Fruit fly (Drosophila melanogaster) whole organism, embryonic: ENCODE data around the gene CG13364.
A peak's percentile ranks its signal among the peaks of the same experiment; 100 is the strongest.

Experiments used
- Adf1 ChIP-seq: fragments of 200-800 bp; sonication (Bioruptor generic); IDR thresholded peaks from 2 replicates; pipeline ENCODE4 v1.3.6; 2022; ENCODE audit warnings: missing biosample characterization, missing genetic modification characterization
- Atf3 ChIP-seq: fragments of 200-800 bp; sonication (Bioruptor generic); optimal IDR thresholded peaks from 3 replicates; lab custom pipeline; 2016; ENCODE audit warnings: missing biosample characterization, missing genetic modification characterization
- CG10654 ChIP-seq: fragments of 200-800 bp; sonication (Bioruptor generic); optimal IDR thresholded peaks from 2 replicates; lab custom pipeline; 2016; ENCODE audit warnings: missing biosample characterization, missing genetic modification characterization
- CG11504 ChIP-seq: fragments of 200-800 bp; sonication (Bioruptor generic); optimal IDR thresholded peaks from 3 replicates; lab custom pipeline; 2019; ENCODE audit warnings: missing biosample characterization, mild to moderate bottlenecking, missing genetic modification characterization, moderate library complexity
- CG12155 ChIP-seq: fragments of 200-800 bp; sonication (Bioruptor generic); optimal IDR thresholded peaks from 3 replicates; lab custom pipeline; 2016; ENCODE audit warnings: missing biosample characterization, missing genetic modification characterization
- CG12391 ChIP-seq: fragments of 200-800 bp; sonication (Bioruptor generic); optimal IDR thresholded peaks from 3 replicates; lab custom pipeline; 2018; ENCODE audit warnings: missing biosample characterization, mild to moderate bottlenecking, missing genetic modification characterization, moderate library complexity
- CG12659 ChIP-seq: fragments of 200-800 bp; sonication (Bioruptor generic); optimal IDR thresholded peaks from 3 replicates; lab custom pipeline; 2017; ENCODE audit warnings: mild to moderate bottlenecking, missing biosample characterization, missing genetic modification reagents, missing genetic modification characterization
- CG13894 ChIP-seq: fragments of 200-800 bp; sonication (Bioruptor generic); optimal IDR thresholded peaks from 3 replicates; lab custom pipeline; 2018; ENCODE audit warnings: missing biosample characterization, mild to moderate bottlenecking, missing genetic modification characterization, moderate library complexity
- CG14965 ChIP-seq: fragments of 200-800 bp; sonication (Bioruptor generic); optimal IDR thresholded peaks from 2 replicates; lab custom pipeline; 2016; ENCODE audit warnings: missing biosample characterization, missing genetic modification characterization, borderline replicate concordance
- CG15601 ChIP-seq: fragments of 200-800 bp; sonication (Bioruptor generic); optimal IDR thresholded peaks from 3 replicates; lab custom pipeline; 2019; ENCODE audit warnings: missing biosample characterization, mild to moderate bottlenecking, missing genetic modification characterization, moderate library complexity
- CG1602 ChIP-seq: fragments of 200-800 bp; sonication (Bioruptor generic); optimal IDR thresholded peaks from 3 replicates; lab custom pipeline; 2016; ENCODE audit warnings: missing biosample characterization, missing genetic modification characterization
- CG17361 ChIP-seq: fragments of 200-800 bp; sonication (Bioruptor generic); IDR thresholded peaks from 3 replicates; pipeline ENCODE4 v1.3.6; 2022; ENCODE audit warnings: missing biosample characterization, missing genetic modification characterization
- CG3163 ChIP-seq: fragments of 200-800 bp; sonication (Bioruptor generic); optimal IDR thresholded peaks from 3 replicates; lab custom pipeline; 2016; ENCODE audit warnings: missing biosample characterization, missing genetic modification characterization
- CG3838 ChIP-seq: fragments of 200-800 bp; sonication (Bioruptor generic); optimal IDR thresholded peaks from 3 replicates; lab custom pipeline; 2016; ENCODE audit warnings: missing biosample characterization, missing genetic modification characterization
- CG6254 ChIP-seq: fragments of 200-800 bp; sonication (Bioruptor generic); optimal IDR thresholded peaks from 3 replicates; lab custom pipeline; 2017; ENCODE audit warnings: mild to moderate bottlenecking, missing biosample characterization, missing genetic modification reagents, missing genetic modification characterization
- CG6689 ChIP-seq: fragments of 200-800 bp; sonication (Bioruptor generic); IDR thresholded peaks from 2 replicates; pipeline ENCODE4 v1.3.6; 2022; ENCODE audit warnings: missing biosample characterization, missing genetic modification characterization
- CG7556 ChIP-seq: fragments of 200-800 bp; sonication (Bioruptor generic); optimal IDR thresholded peaks from 2 replicates; lab custom pipeline; 2017; ENCODE audit warnings: missing biosample characterization, mild to moderate bottlenecking, missing genetic modification characterization
- CG7839 ChIP-seq: fragments of 200-800 bp; sonication (Bioruptor generic); optimal IDR thresholded peaks from 3 replicates; lab custom pipeline; 2018; ENCODE audit warnings: missing biosample characterization, mild to moderate bottlenecking, missing genetic modification characterization, moderate library complexity
- Dip2 ChIP-seq: fragments of 200-800 bp; sonication (Bioruptor generic); IDR thresholded peaks from 2 replicates; pipeline ENCODE4 v1.3.6; 2022; ENCODE audit warnings: missing biosample characterization, missing genetic modification characterization
- HLH4C ChIP-seq: fragments of 200-800 bp; sonication (Bioruptor generic); IDR thresholded peaks from 3 replicates; pipeline ENCODE4 v1.3.6; 2022; ENCODE audit warnings: missing biosample characterization, missing genetic modification characterization; ENCODE audit not compliant: partially characterized antibody
- HLH54F ChIP-seq: fragments of 200-800 bp; sonication (Bioruptor generic); optimal IDR thresholded peaks from 3 replicates; lab custom pipeline; 2016; ENCODE audit warnings: missing biosample characterization, missing genetic modification characterization
- Hand ChIP-seq: fragments of 200-800 bp; sonication (Bioruptor generic); optimal IDR thresholded peaks from 2 replicates; lab custom pipeline; 2017; ENCODE audit warnings: mild to moderate bottlenecking, missing biosample characterization, missing genetic modification reagents, missing genetic modification characterization
- Nf-YB ChIP-seq: fragments of 200-800 bp; sonication (Bioruptor generic); optimal IDR thresholded peaks from 3 replicates; lab custom pipeline; 2019; ENCODE audit warnings: missing biosample characterization, mild to moderate bottlenecking, missing genetic modification characterization, moderate library complexity
- NfI ChIP-seq: fragments of 200-800 bp; sonication (Bioruptor generic); optimal IDR thresholded peaks from 3 replicates; lab custom pipeline; 2018; ENCODE audit warnings: missing biosample characterization, mild to moderate bottlenecking, missing genetic modification characterization, moderate library complexity
- Optix ChIP-seq: fragments of 200-800 bp; sonication (Bioruptor generic); IDR thresholded peaks from 3 replicates; pipeline ENCODE4 v1.3.6; 2022; ENCODE audit warnings: missing biosample characterization, missing genetic modification characterization
- Rx ChIP-seq: fragments of 200-800 bp; sonication (Bioruptor generic); IDR thresholded peaks from 2 replicates; pipeline ENCODE4 v1.3.6; 2022; ENCODE audit warnings: missing biosample characterization, missing genetic modification characterization
- bsh ChIP-seq, 2 experiments: fragments of 200-800 bp; sonication (Bioruptor generic); optimal IDR thresholded peaks; 2 replicates each; lab custom pipeline; 2017 to 2018; ENCODE audit warnings: mild to moderate bottlenecking in 2 of 2, missing biosample characterization in 2 of 2, missing genetic modification characterization in 2 of 2, moderate library complexity in 1 of 2
- btn ChIP-seq: fragments of 200-800 bp; sonication (Bioruptor generic); optimal IDR thresholded peaks from 2 replicates; lab custom pipeline; 2016; ENCODE audit warnings: missing biosample characterization, missing genetic modification characterization
- chn ChIP-seq: fragments of 200-800 bp; sonication (Bioruptor generic); optimal IDR thresholded peaks from 2 replicates; lab custom pipeline; 2016; ENCODE audit warnings: missing biosample characterization, missing genetic modification characterization
- ems ChIP-seq: fragments of 200-800 bp; sonication (Bioruptor generic); optimal IDR thresholded peaks from 3 replicates; lab custom pipeline; 2016; ENCODE audit warnings: missing biosample characterization, missing genetic modification characterization
- fd3F ChIP-seq: fragments of 200-800 bp; sonication (Bioruptor generic); optimal IDR thresholded peaks from 2 replicates; lab custom pipeline; 2018; ENCODE audit warnings: missing biosample characterization, mild to moderate bottlenecking, missing genetic modification characterization, moderate library complexity
- gro ChIP-seq: fragments of 200-800 bp; sonication (Bioruptor generic); optimal IDR thresholded peaks from 2 replicates; lab custom pipeline; 2016; ENCODE audit warnings: missing biosample characterization, missing genetic modification characterization
- gsb ChIP-seq: fragments of 200-800 bp; sonication (Bioruptor generic); IDR thresholded peaks from 2 replicates; pipeline ENCODE4 v1.3.6; 2022; ENCODE audit warnings: missing biosample characterization, missing genetic modification characterization
- h ChIP-seq: fragments of >200 bp; optimal IDR thresholded peaks from 2 replicates; lab custom pipeline; 2017
- hkb ChIP-seq, 2 experiments: fragments of 200-800 bp in 1 of 2; fragments of >200 bp in 1 of 2; sonication (Bioruptor generic) in 1 of 2; IDR thresholded peaks in 1 of 2; optimal IDR thresholded peaks in 1 of 2; 2 replicates each; pipeline versions ENCODE4 v1.3.6 to Lab custom; 2017 to 2022; ENCODE audit warnings: missing biosample characterization in 1 of 2, missing genetic modification characterization in 1 of 2
- ind ChIP-seq: fragments of 200-800 bp; sonication (Bioruptor generic); optimal IDR thresholded peaks from 3 replicates; lab custom pipeline; 2016; ENCODE audit warnings: missing biosample characterization, missing genetic modification characterization
- klu ChIP-seq: fragments of 200-800 bp; sonication (Bioruptor generic); IDR thresholded peaks from 2 replicates; pipeline ENCODE4 v1.3.6; 2022; ENCODE audit warnings: missing biosample characterization, missing genetic modification characterization
- kni ChIP-seq: fragments of 200-800 bp; sonication (Bioruptor generic); optimal IDR thresholded peaks from 3 replicates; lab custom pipeline; 2017; ENCODE audit warnings: mild to moderate bottlenecking, missing biosample characterization, missing genetic modification reagents, missing genetic modification characterization
- lbe ChIP-seq: fragments of 200-800 bp; sonication (Bioruptor generic); optimal IDR thresholded peaks from 2 replicates; lab custom pipeline; 2016; ENCODE audit warnings: missing biosample characterization, mild to moderate bottlenecking, missing genetic modification characterization
- lola ChIP-seq, 3 experiments: fragments of >200 bp in 2 of 3; fragments of 200-800 bp in 1 of 3; sonication (Bioruptor generic) in 1 of 3; optimal IDR thresholded peaks; 2 replicates each; lab custom pipeline; 2017 to 2019; ENCODE audit warnings: missing biosample characterization in 3 of 3, missing genetic modification characterization in 3 of 3, mild to moderate bottlenecking in 1 of 3, moderate library complexity in 1 of 3
- nom ChIP-seq: fragments of 200-800 bp; sonication (Bioruptor generic); optimal IDR thresholded peaks from 2 replicates; lab custom pipeline; 2017; ENCODE audit warnings: missing biosample characterization, missing genetic modification characterization, mild to moderate bottlenecking, moderate library complexity, missing genetic modification reagents
- org-1 ChIP-seq: fragments of 200-800 bp; sonication (Bioruptor generic); optimal IDR thresholded peaks from 2 replicates; lab custom pipeline; 2017; ENCODE audit warnings: missing biosample characterization, missing genetic modification characterization
- peb ChIP-seq: fragments of 200-800 bp; sonication (Bioruptor generic); IDR thresholded peaks from 2 replicates; pipeline ENCODE4 v1.3.6; 2022; ENCODE audit warnings: missing biosample characterization, missing genetic modification characterization
- pita ChIP-seq: fragments of 200-800 bp; sonication (Bioruptor generic); optimal IDR thresholded peaks from 2 replicates; lab custom pipeline; 2017; ENCODE audit warnings: missing biosample characterization, mild to moderate bottlenecking, missing genetic modification characterization
- psq ChIP-seq: fragments of 200-800 bp; sonication (Bioruptor generic); optimal IDR thresholded peaks from 2 replicates; lab custom pipeline; 2017; ENCODE audit warnings: missing biosample characterization, missing genetic modification characterization
- row ChIP-seq: fragments of 200-800 bp; sonication (Bioruptor generic); IDR thresholded peaks from 3 replicates; pipeline ENCODE4 v1.3.6; 2022; ENCODE audit warnings: missing biosample characterization, missing genetic modification characterization
- sens-2 ChIP-seq: fragments of 200-800 bp; sonication (Bioruptor generic); IDR thresholded peaks from 2 replicates; pipeline ENCODE4 v1.3.6; 2022; ENCODE audit warnings: missing biosample characterization, missing genetic modification characterization
- so ChIP-seq: fragments of 200-800 bp; sonication (Bioruptor generic); IDR thresholded peaks from 3 replicates; pipeline ENCODE4 v1.3.6; 2022; ENCODE audit warnings: missing biosample characterization, missing genetic modification characterization
- tll ChIP-seq, 2 experiments: fragments of 200-800 bp in 1 of 2; fragments of >200 bp in 1 of 2; sonication (Bioruptor generic) in 1 of 2; optimal IDR thresholded peaks; 2 replicates each; lab custom pipeline; 2017 to 2019; ENCODE audit warnings: missing biosample characterization in 2 of 2, missing genetic modification characterization in 2 of 2, mild to moderate bottlenecking in 1 of 2, moderate library complexity in 1 of 2
- tx ChIP-seq: fragments of 200-800 bp; sonication (Bioruptor generic); optimal IDR thresholded peaks from 2 replicates; lab custom pipeline; 2016; ENCODE audit warnings: missing biosample characterization, missing genetic modification characterization
- usp ChIP-seq: fragments of >200 bp; optimal IDR thresholded peaks from 2 replicates; lab custom pipeline; 2017; ENCODE audit warnings: missing biosample characterization, missing genetic modification characterization

CG13364 gene

dm6 chrX:618583-618982 is 6.4 kb downstream of the CG13364 start (continued):
- TF ChIP-seq CG10654 (GFP tag; lab: Kevin White, UChicago), result no peak
- TF ChIP-seq sens-2 (GFP tag; lab: Robert Waterston, UW), result no peak
- no peak for TF ChIP-seq klu (GFP tag; lab: Robert Waterston, UW)
- TF ChIP-seq nom (GFP tag; lab: Kevin White, UChicago), result no peak
- no peak for TF ChIP-seq CG15601
- TF ChIP-seq Nf-YB (GFP tag; lab: Kevin White, UChicago), result no peak
- TF ChIP-seq CG14965 (GFP tag; lab: Kevin White, UChicago), result no peak
- no peak for TF ChIP-seq Hand
- peak; percentile 20 for TF ChIP-seq org-1 (GFP tag; lab: Kevin White, UChicago)
- TF ChIP-seq Rx (GFP tag; lab: Robert Waterston, UW), result no peak
- no peak for TF ChIP-seq h (lab: Kevin White, UChicago)
- no peak for TF ChIP-seq CG12391 (tag; lab: Kevin White, UChicago)
- TF ChIP-seq hkb (optimal IDR thresholded peaks at IDR 0.05; lab: Kevin White, UChicago), result no peak
- 0 out of 2 replicates have a peak, but pooled peaks have one; percentile 28 for TF ChIP-seq hkb (GFP tag; IDR thresholded peaks at IDR 0.05; lab: Robert Waterston, UW)
- TF ChIP-seq kni (GFP tag; lab: Kevin White, UChicago), result no peak
- peak; percentile 60 for TF ChIP-seq row (GFP tag; lab: Robert Waterston, UW)
- no peak for TF ChIP-seq Dip2 (GFP tag; lab: Robert Waterston, UW)
- TF ChIP-seq tx, result peak; percentile 33
- no peak for TF ChIP-seq Atf3 (GFP tag; lab: Kevin White, UChicago)
- TF ChIP-seq Optix (GFP tag; lab: Robert Waterston, UW), result 0 out of 3 replicates have a peak, but pooled peaks have one; percentile 26
- peak; percentile 15 for TF ChIP-seq CG7556
- peak; percentile 51 for TF ChIP-seq ind
- TF ChIP-seq btn (GFP tag; lab: Kevin White, UChicago), result no peak
- peak; percentile 42 for TF ChIP-seq CG11504 (tag; lab: Kevin White, UChicago)
- TF ChIP-seq psq, result peak; percentile 18
- no peak for TF ChIP-seq CG6254 (GFP tag; lab: Kevin White, UChicago)
- TF ChIP-seq HLH4C, result no peak
- no peak for TF ChIP-seq ems (GFP tag; lab: Kevin White, UChicago)
- no peak for TF ChIP-seq lbe
- TF ChIP-seq pita (GFP tag; lab: Kevin White, UChicago), result no peak
- no peak for TF ChIP-seq NfI
- TF ChIP-seq so (GFP tag; lab: Robert Waterston, UW), result no peak
- TF ChIP-seq CG3838, result no peak
- TF ChIP-seq CG12155 (GFP tag; lab: Kevin White, UChicago), result no peak
- peak in 1 of 3 experiments; percentile 18 for TF ChIP-seq lola (GFP tag; optimal IDR thresholded peaks at IDR 0.05; lab: Kevin White, UChicago)
- no peak for TF ChIP-seq CG13894 (tag; lab: Kevin White, UChicago)
- TF ChIP-seq peb (GFP tag; lab: Robert Waterston, UW), result no peak
- TF ChIP-seq Adf1 (GFP tag; lab: Robert Waterston, UW), result no peak
- TF ChIP-seq gro (GFP tag; lab: Kevin White, UChicago), result peak; percentile 12
- TF ChIP-seq tll (GFP tag; optimal IDR thresholded peaks at IDR 0.05; lab: Kevin White, UChicago), result no peak
- 0 out of 2 replicates have a peak, but pooled peaks have one; percentile 29 for TF ChIP-seq CG6689 (GFP tag; lab: Robert Waterston, UW)
- peak; percentile 26 for TF ChIP-seq CG7839 (tag; lab: Kevin White, UChicago)
- peak; percentile 3 for TF ChIP-seq CG12659 (GFP tag; lab: Kevin White, UChicago)
- peak; percentile 17 for TF ChIP-seq chn
- no peak for TF ChIP-seq fd3F (GFP tag; lab: Kevin White, UChicago)
- no peak for TF ChIP-seq CG1602
- TF ChIP-seq gsb (GFP tag; lab: Robert Waterston, UW), result no peak
- TF ChIP-seq CG3163 (GFP tag; lab: Kevin White, UChicago), result no peak
- TF ChIP-seq HLH54F (GFP tag; lab: Kevin White, UChicago), result no peak
- TF ChIP-seq usp, result no peak
- TF ChIP-seq bsh (GFP tag; optimal IDR thresholded peaks at IDR 0.05; lab: Kevin White, UChicago), result peak in 1 of 2 experiments; percentile 25
- 0 out of 3 replicates have a peak, but pooled peaks have one; percentile 11 for TF ChIP-seq CG17361 (GFP tag; lab: Robert Waterston, UW)
